Worm (Caenorhabditis elegans) whole organism, mixed stage, embryonic: Measurements from ENCODE around the gene Y48A6C.4.
A peak's percentile ranks its signal among the peaks of the same experiment; 100 is the strongest.

Source experiments
- M03D4.4 ChIP-seq: sonication (generic microtip); optimal IDR thresholded peaks from 2 replicates; lab custom pipeline; 2017; ENCODE audit warnings: mild to moderate bottlenecking, missing genetic modification characterization, missing compliant biosample characterization
- bed-3 ChIP-seq: fragments of 200-800 bp; sonication (Bioruptor generic); optimal IDR thresholded peaks from 3 replicates; lab custom pipeline; 2018; ENCODE audit warnings: mild to moderate bottlenecking, missing genetic modification characterization, moderate library complexity, missing compliant biosample characterization
- blmp-1 ChIP-seq: fragments of 150-350 bp; optimal IDR thresholded peaks from 2 replicates; lab custom pipeline; 2014; ENCODE audit warnings: missing biosample characterization, missing genetic modification characterization
- ceh-39 ChIP-seq: fragments of 150-350 bp; optimal IDR thresholded peaks from 2 replicates; lab custom pipeline; 2014; ENCODE audit warnings: missing biosample characterization, missing genetic modification characterization
- ceh-43 ChIP-seq: fragments of 200-800 bp; sonication (Bioruptor generic); optimal IDR thresholded peaks from 2 replicates; lab custom pipeline; 2018; ENCODE audit warnings: mild to moderate bottlenecking, missing genetic modification characterization, moderate library complexity, missing compliant biosample characterization
- ceh-83 ChIP-seq: fragments of 200-800 bp; sonication (Bioruptor generic); optimal IDR thresholded peaks from 2 replicates; lab custom pipeline; 2018; ENCODE audit warnings: mild to moderate bottlenecking, missing genetic modification characterization, missing compliant biosample characterization
- cnd-1 ChIP-seq: fragments of 200-800 bp; sonication (Bioruptor generic); optimal IDR thresholded peaks from 2 replicates; lab custom pipeline; 2018; ENCODE audit warnings: mild to moderate bottlenecking, missing genetic modification characterization, missing compliant biosample characterization
- elt-1 ChIP-seq: sonication (generic microtip); optimal IDR thresholded peaks from 2 replicates; lab custom pipeline; 2017; ENCODE audit warnings: missing genetic modification characterization, mild to moderate bottlenecking, missing compliant biosample characterization, antibody characterized with exemption, moderate library complexity, borderline replicate concordance; ENCODE audit not compliant: insufficient read depth
- elt-3 ChIP-seq: fragments of 150-350 bp; optimal IDR thresholded peaks from 2 replicates; lab custom pipeline; 2014; ENCODE audit warnings: missing biosample characterization, missing genetic modification characterization
- flh-1 ChIP-seq: fragments of 200-800 bp; sonication (Bioruptor generic); optimal IDR thresholded peaks from 2 replicates; lab custom pipeline; 2018; ENCODE audit warnings: mild to moderate bottlenecking, missing genetic modification characterization, moderate library complexity, missing compliant biosample characterization
- ham-2 ChIP-seq: fragments of 200-800 bp; sonication (Bioruptor generic); optimal IDR thresholded peaks from 2 replicates; lab custom pipeline; 2018; ENCODE audit warnings: mild to moderate bottlenecking, missing genetic modification characterization, missing compliant biosample characterization
- hlh-1 ChIP-seq: fragments of 150-350 bp; optimal IDR thresholded peaks from 2 replicates; lab custom pipeline; 2014; ENCODE audit warnings: missing biosample characterization, missing genetic modification reagents, missing genetic modification characterization
- lin-13 ChIP-seq: fragments of 150-350 bp; optimal IDR thresholded peaks from 2 replicates; lab custom pipeline; 2014; ENCODE audit warnings: missing biosample characterization, missing genetic modification characterization
- lin-32 ChIP-seq: fragments of 200-800 bp; sonication (Bioruptor generic); optimal IDR thresholded peaks from 2 replicates; lab custom pipeline; 2018; ENCODE audit warnings: mild to moderate bottlenecking, missing genetic modification characterization, missing compliant biosample characterization
- lsy-2 ChIP-seq: fragments of 150-350 bp; optimal IDR thresholded peaks from 2 replicates; lab custom pipeline; 2014; ENCODE audit warnings: missing biosample characterization, missing genetic modification characterization
- mab-5 ChIP-seq: fragments of 150-350 bp; optimal IDR thresholded peaks from 2 replicates; lab custom pipeline; 2014; ENCODE audit warnings: missing biosample characterization, missing genetic modification characterization
- mep-1 ChIP-seq: fragments of 150-350 bp; optimal IDR thresholded peaks from 2 replicates; lab custom pipeline; 2017; ENCODE audit warnings: missing biosample characterization, missing genetic modification reagents, missing genetic modification characterization, inconsistent platforms
- mls-2 ChIP-seq: sonication (generic microtip); optimal IDR thresholded peaks from 2 replicates; lab custom pipeline; 2016; ENCODE audit warnings: mild to moderate bottlenecking, missing genetic modification characterization, moderate library complexity, missing compliant biosample characterization
- nhr-12 ChIP-seq: fragments of 150-350 bp; optimal IDR thresholded peaks from 2 replicates; lab custom pipeline; 2014; ENCODE audit warnings: missing biosample characterization, missing genetic modification characterization
- nhr-2 ChIP-seq: fragments of 150-350 bp; optimal IDR thresholded peaks from 2 replicates; lab custom pipeline; 2014; ENCODE audit warnings: missing biosample characterization, missing genetic modification characterization
- nhr-28 ChIP-seq: fragments of 150-350 bp; optimal IDR thresholded peaks from 2 replicates; lab custom pipeline; 2014; ENCODE audit warnings: missing biosample characterization, missing genetic modification characterization
- nhr-76 ChIP-seq: sonication (generic microtip); optimal IDR thresholded peaks from 2 replicates; lab custom pipeline; 2017; ENCODE audit warnings: missing biosample characterization, missing genetic modification characterization
- pha-4 ChIP-seq: fragments of 150-350 bp; optimal IDR thresholded peaks from 2 replicates; lab custom pipeline; 2018; ENCODE audit warnings: missing biosample characterization, missing genetic modification reagents, missing genetic modification characterization
- snpc-4 ChIP-seq: fragments of 150-350 bp; optimal IDR thresholded peaks from 2 replicates; lab custom pipeline; 2014; ENCODE audit warnings: missing biosample characterization, missing genetic modification characterization
- sptf-1 ChIP-seq: sonication (generic microtip); optimal IDR thresholded peaks from 2 replicates; lab custom pipeline; 2017; ENCODE audit warnings: mild to moderate bottlenecking, missing genetic modification characterization, moderate library complexity, missing compliant biosample characterization
- tbx-8 ChIP-seq: fragments of 200-800 bp; sonication (Bioruptor generic); optimal IDR thresholded peaks from 2 replicates; lab custom pipeline; 2018; ENCODE audit warnings: mild to moderate bottlenecking, missing genetic modification characterization, moderate library complexity, missing compliant biosample characterization
- unc-120 ChIP-seq: sonication (generic microtip); optimal IDR thresholded peaks from 2 replicates; lab custom pipeline; 2017; ENCODE audit warnings: missing genetic modification characterization, missing compliant biosample characterization; ENCODE audit not compliant: poor library complexity, severe bottlenecking
- unc-62 ChIP-seq: fragments of 150-350 bp; optimal IDR thresholded peaks from 2 replicates; lab custom pipeline; 2014; ENCODE audit warnings: missing biosample characterization, missing genetic modification reagents, missing genetic modification characterization
- zip-8 ChIP-seq: fragments of 150-350 bp; optimal IDR thresholded peaks from 2 replicates; lab custom pipeline; 2014; ENCODE audit warnings: missing biosample characterization, missing genetic modification characterization
- ztf-11 ChIP-seq: fragments of 150-350 bp; optimal IDR thresholded peaks from 2 replicates; lab custom pipeline; 2014; ENCODE audit warnings: missing biosample characterization, missing genetic modification characterization

Gene Y48A6C.4

DNA sequence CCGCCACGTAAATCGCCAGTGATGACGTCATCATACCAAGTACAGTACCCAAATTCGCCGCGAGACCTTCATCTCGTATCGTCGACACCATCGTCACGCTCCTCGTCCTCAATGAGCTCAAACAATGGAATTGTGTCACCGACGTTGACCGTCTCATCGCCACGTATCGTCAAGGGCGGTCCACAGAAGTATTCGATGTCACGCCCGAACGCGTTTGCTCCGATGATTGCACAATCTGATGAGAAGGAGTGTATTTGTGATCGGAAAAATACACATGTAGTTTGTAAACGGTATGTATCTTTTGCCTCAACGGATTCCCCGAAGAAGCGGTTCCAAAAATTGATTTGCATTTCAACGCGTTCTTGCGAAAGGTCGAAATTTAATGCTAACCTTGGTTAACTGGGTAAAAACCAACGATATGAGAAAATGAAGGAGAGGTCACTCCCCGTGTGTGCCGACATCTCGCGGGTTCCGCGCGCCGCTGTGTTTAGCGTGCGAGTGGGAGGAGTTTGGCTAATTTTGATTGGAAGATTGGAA is 29.4 kb upstream of the Y48A6C.4 start:
- TF ChIP-seq lin-13 (tag; lab: Kevin White, UChicago) (peak; percentile 37), zip-8 (tag; lab: Kevin White, UChicago) (peak; percentile 65), nhr-2 (tag; lab: Kevin White, UChicago) (peak; percentile 49), flh-1 (GFP tag; lab: Kevin White, UChicago) (no peak)

DNA sequence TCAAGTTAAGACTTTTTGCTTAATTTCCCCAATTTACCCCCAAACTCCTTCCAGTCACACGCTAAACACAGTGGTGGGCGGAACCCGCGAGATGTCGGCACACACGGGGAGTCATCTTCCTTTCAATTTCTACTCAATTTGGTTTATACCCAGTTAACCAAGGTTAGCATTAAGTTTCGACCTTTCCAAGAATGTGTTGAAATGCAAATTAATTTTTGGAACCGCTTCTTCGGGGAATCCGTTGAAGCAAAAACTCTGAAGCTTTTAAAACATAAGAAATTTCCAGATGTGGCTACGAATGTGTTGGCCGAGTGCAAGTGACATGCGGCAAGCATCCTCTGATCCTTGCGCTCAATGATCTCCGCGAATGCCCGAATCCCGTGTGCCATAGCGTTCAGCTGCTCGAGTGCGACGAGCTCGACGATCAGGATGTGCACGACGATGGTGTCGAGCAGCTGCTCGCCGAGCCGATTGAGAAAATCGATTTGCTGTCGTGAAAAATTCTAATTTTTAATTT is 28.7 kb upstream of the Y48A6C.4 start:
- TF ChIP-seq nhr-2 (tag; lab: Kevin White, UChicago) (no peak), ceh-83 (GFP tag; lab: Kevin White, UChicago) (no peak), unc-120 (no peak), mls-2 (tag; lab: Kevin White, UChicago) (no peak), snpc-4 (tag; lab: Kevin White, UChicago) (no peak), M03D4.4 (tag; lab: Kevin White, UChicago) (no peak), zip-8 (tag; lab: Kevin White, UChicago) (no peak)

DNA sequence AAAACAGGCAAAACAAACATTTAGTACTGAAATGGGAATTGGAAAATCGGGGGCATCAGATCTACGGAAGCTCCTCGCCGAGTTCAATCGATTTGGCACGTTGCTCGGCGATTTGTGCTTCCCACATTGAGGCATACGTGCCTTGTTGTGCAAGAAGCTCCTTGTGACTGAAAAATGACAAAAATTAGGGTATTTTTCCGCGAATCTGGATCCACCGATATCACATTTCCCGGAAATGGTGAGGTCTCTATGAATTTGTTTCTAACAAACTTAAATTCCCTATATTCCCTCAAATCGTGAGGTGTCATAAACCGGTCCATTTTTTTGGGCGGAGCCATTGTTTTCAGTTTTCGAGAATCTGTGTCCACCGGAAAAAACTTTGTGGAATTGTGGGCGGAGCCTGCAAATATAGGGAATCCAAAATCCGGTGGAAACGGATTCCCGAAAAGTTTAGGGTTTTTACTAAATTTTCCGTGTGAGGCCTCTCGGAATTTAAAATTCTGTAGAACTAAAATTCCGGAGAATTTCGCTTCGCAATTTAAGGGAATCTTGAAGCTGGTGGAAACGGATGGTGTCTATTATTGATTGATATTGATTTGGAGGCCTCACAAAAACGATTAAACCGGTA is 27.8 kb upstream of the Y48A6C.4 start:
- TF ChIP-seq ceh-83 (GFP tag; lab: Kevin White, UChicago) (no peak), sptf-1 (tag; lab: Kevin White, UChicago) (peak; percentile 78), M03D4.4 (tag; lab: Kevin White, UChicago) (peak; percentile 6), cnd-1 (peak; percentile 43), nhr-12 (no peak), bed-3 (peak; percentile 34), lin-32 (GFP tag; lab: Kevin White, UChicago) (peak; percentile 67), mab-5 (tag; lab: Kevin White, UChicago) (no peak)

DNA sequence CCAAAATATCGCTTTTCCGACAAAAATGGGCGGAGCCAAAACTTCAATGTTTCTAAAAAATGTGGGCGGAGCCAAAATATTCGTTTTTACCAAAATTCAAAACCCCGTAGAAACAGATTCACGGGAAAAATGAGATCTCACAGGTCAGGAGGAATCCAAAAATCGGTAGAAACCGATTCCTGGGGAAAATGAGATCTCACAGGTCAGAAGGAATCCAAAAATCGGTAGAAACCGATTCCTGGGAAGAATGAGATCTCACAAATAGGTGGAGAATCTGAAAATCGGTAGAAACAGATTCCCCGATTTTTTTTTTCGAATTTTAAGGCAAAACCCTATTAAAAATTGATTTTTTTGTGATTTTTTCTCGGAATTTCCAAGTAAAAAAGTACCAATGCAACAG is 26.1 kb upstream of the Y48A6C.4 start:
- TF ChIP-seq cnd-1, result peak; percentile 46
- no peak for TF ChIP-seq unc-120
- no peak for TF ChIP-seq unc-62 (GFP tag; lab: Kevin White, UChicago)
- no peak for TF ChIP-seq hlh-1 (tag; lab: Kevin White, UChicago)
- peak; percentile 18 for TF ChIP-seq mls-2 (tag; lab: Kevin White, UChicago)
- TF ChIP-seq elt-1 (tag; lab: Kevin White, UChicago), result no peak
- TF ChIP-seq nhr-12, result no peak
- TF ChIP-seq bed-3, result no peak
- TF ChIP-seq ceh-39, result no peak
- no peak for TF ChIP-seq ztf-11 (tag; lab: Kevin White, UChicago)
- peak; percentile 56 for TF ChIP-seq sptf-1 (tag; lab: Kevin White, UChicago)

DNA sequence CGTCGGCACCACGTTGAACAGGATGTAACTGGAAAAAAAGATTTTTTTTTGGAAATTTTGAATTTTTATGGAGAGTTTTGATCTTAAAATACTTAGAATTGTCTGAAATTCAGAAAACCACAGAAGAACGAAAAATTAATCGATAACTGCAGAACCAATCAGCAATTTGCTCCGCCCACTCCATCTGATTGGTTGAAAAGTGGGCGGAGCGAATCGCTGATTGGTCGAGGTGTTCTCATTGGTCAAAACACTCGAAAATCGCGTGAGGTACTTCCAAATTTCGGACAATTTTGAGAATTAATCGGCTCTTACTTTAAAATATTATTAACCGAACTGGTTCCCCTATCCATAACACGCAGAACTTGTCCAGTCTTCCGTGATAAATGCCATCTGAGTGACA is 23.9 kb upstream of the Y48A6C.4 start:
- TF ChIP-seq pha-4 (tag; lab: Kevin White, UChicago) (no peak), ceh-43 (no peak), mab-5 (tag; lab: Kevin White, UChicago) (no peak), lsy-2 (tag; lab: Kevin White, UChicago) (no peak), lin-13 (tag; lab: Kevin White, UChicago) (no peak), M03D4.4 (tag; lab: Kevin White, UChicago) (no peak), ham-2 (no peak), elt-3 (tag; lab: Kevin White, UChicago) (no peak), hlh-1 (tag; lab: Kevin White, UChicago) (no peak), nhr-76 (tag; lab: Kevin White, UChicago) (no peak), ceh-39 (no peak), nhr-28 (tag; lab: Kevin White, UChicago) (no peak), lin-32 (GFP tag; lab: Kevin White, UChicago) (no peak), tbx-8 (GFP tag; lab: Kevin White, UChicago) (no peak), blmp-1 (tag; lab: Kevin White, UChicago) (no peak), cnd-1 (no peak), nhr-12 (no peak), mep-1 (tag; lab: Kevin White, UChicago) (no peak), ceh-83 (GFP tag; lab: Kevin White, UChicago) (no peak), mls-2 (tag; lab: Kevin White, UChicago) (no peak)
